Fruit fly (Drosophila melanogaster) whole organism, embryonic: ENCODE data around the gene CG18302.

Experiments
- Bdp1 ChIP-seq: fragments of 200-800 bp; sonication (Bioruptor generic); optimal IDR thresholded peaks from 3 replicates; lab custom pipeline; 2016; ENCODE audit warnings: missing biosample characterization, missing genetic modification characterization
- CG10979 ChIP-seq: fragments of 200-800 bp; sonication (Bioruptor generic); optimal IDR thresholded peaks from 2 replicates; lab custom pipeline; 2018; ENCODE audit warnings: missing biosample characterization, mild to moderate bottlenecking, missing genetic modification characterization, moderate library complexity
- CG11723 ChIP-seq: fragments of 200-800 bp; sonication (Bioruptor generic); optimal IDR thresholded peaks from 2 replicates; lab custom pipeline; 2017; ENCODE audit warnings: missing biosample characterization, mild to moderate bottlenecking, missing genetic modification characterization
- CG12942 ChIP-seq: fragments of 200-800 bp; sonication (Bioruptor generic); optimal IDR thresholded peaks from 3 replicates; lab custom pipeline; 2016; ENCODE audit warnings: missing biosample characterization, missing genetic modification characterization
- CG15269 ChIP-seq: fragments of 200-800 bp; sonication (Bioruptor generic); optimal IDR thresholded peaks from 2 replicates; lab custom pipeline; 2018; ENCODE audit warnings: missing biosample characterization, mild to moderate bottlenecking, missing genetic modification characterization, moderate library complexity
- CG18011 ChIP-seq: fragments of 200-800 bp; sonication (Bioruptor generic); optimal IDR thresholded peaks from 2 replicates; lab custom pipeline; 2017; ENCODE audit warnings: missing biosample characterization, missing genetic modification characterization, mild to moderate bottlenecking, moderate library complexity, missing genotype
- CG18619 ChIP-seq: fragments of 200-800 bp; sonication (Bioruptor generic); optimal IDR thresholded peaks from 3 replicates; lab custom pipeline; 2017; ENCODE audit warnings: missing biosample characterization, mild to moderate bottlenecking, missing genetic modification characterization
- CG2202 ChIP-seq: fragments of 200-800 bp; sonication (Bioruptor generic); optimal IDR thresholded peaks from 2 replicates; lab custom pipeline; 2018; ENCODE audit warnings: missing biosample characterization, mild to moderate bottlenecking, missing genetic modification characterization
- CG30403 ChIP-seq: fragments of 200-800 bp; sonication (Bioruptor generic); optimal IDR thresholded peaks from 3 replicates; lab custom pipeline; 2016; ENCODE audit warnings: missing biosample characterization, missing genetic modification characterization
- CG34224 ChIP-seq: fragments of 200-800 bp; sonication (Bioruptor generic); IDR thresholded peaks from 3 replicates; pipeline ENCODE4 v1.3.6; 2022; ENCODE audit warnings: missing biosample characterization, missing genetic modification characterization; ENCODE audit not compliant: partially characterized antibody
- CG4854 ChIP-seq: fragments of 200-800 bp; sonication (Bioruptor generic); optimal IDR thresholded peaks from 2 replicates; lab custom pipeline; 2016; ENCODE audit warnings: missing biosample characterization, missing genetic modification characterization, inconsistent platforms
- CG5245 ChIP-seq: fragments of 200-800 bp; sonication (Bioruptor generic); optimal IDR thresholded peaks from 3 replicates; lab custom pipeline; 2016; ENCODE audit warnings: missing biosample characterization, missing genetic modification characterization
- CG6813 ChIP-seq: fragments of 200-800 bp; sonication (Bioruptor generic); optimal IDR thresholded peaks from 2 replicates; lab custom pipeline; 2017; ENCODE audit warnings: missing biosample characterization, missing genetic modification characterization, mild to moderate bottlenecking, moderate library complexity, missing genetic modification reagents
- CG9609 ChIP-seq: fragments of 200-800 bp; sonication (Bioruptor generic); optimal IDR thresholded peaks from 3 replicates; lab custom pipeline; 2016; ENCODE audit warnings: missing biosample characterization, missing genetic modification characterization
- D ChIP-seq, 2 experiments: fragments of 200-800 bp in 1 of 2; fragments of >200 bp in 1 of 2; sonication (Bioruptor generic) in 1 of 2; optimal IDR thresholded peaks; 2 replicates in 1 of 2; 3 replicates in 1 of 2; lab custom pipeline; 2017; ENCODE audit warnings: mild to moderate bottlenecking in 1 of 2, missing biosample characterization in 1 of 2, missing genetic modification characterization in 1 of 2, missing genetic modification reagents in 1 of 2
- Dbx ChIP-seq: fragments of 200-800 bp; sonication (Bioruptor generic); IDR thresholded peaks from 3 replicates; pipeline ENCODE4 v1.3.6; 2022; ENCODE audit warnings: missing biosample characterization, missing genetic modification characterization
- Dek ChIP-seq: fragments of 200-800 bp; sonication (Bioruptor generic); optimal IDR thresholded peaks from 3 replicates; lab custom pipeline; 2019; ENCODE audit warnings: missing biosample characterization, mild to moderate bottlenecking, missing genetic modification characterization, moderate library complexity
- HmgZ ChIP-seq: fragments of 200-800 bp; sonication (Bioruptor generic); optimal IDR thresholded peaks from 2 replicates; lab custom pipeline; 2018; ENCODE audit warnings: missing biosample characterization, mild to moderate bottlenecking, missing genetic modification characterization
- Hmx ChIP-seq: fragments of 200-800 bp; sonication (Bioruptor generic); optimal IDR thresholded peaks from 2 replicates; lab custom pipeline; 2016; ENCODE audit warnings: missing biosample characterization, missing genetic modification characterization
- Hr39 ChIP-seq: fragments of >200 bp; optimal IDR thresholded peaks from 2 replicates; lab custom pipeline; 2017
- Hsf ChIP-seq: fragments of 200-800 bp; sonication (Bioruptor generic); optimal IDR thresholded peaks from 3 replicates; lab custom pipeline; 2016; ENCODE audit warnings: missing biosample characterization, missing genetic modification characterization
- Jarid2 ChIP-seq: fragments of 200-800 bp; sonication (Bioruptor generic); optimal IDR thresholded peaks from 3 replicates; lab custom pipeline; 2017; ENCODE audit warnings: mild to moderate bottlenecking, missing biosample characterization, missing genetic modification reagents, missing genetic modification characterization
- MBD-R2 ChIP-seq: fragments of 200-800 bp; sonication (Bioruptor generic); IDR thresholded peaks from 2 replicates; pipeline ENCODE4 v1.3.6; 2022; ENCODE audit warnings: missing biosample characterization, missing genetic modification characterization
- Mes4 ChIP-seq: fragments of 200-800 bp; sonication (Bioruptor generic); optimal IDR thresholded peaks from 2 replicates; lab custom pipeline; 2016; ENCODE audit warnings: missing biosample characterization, missing genetic modification characterization
- NC2α ChIP-seq: fragments of 200-800 bp; sonication (Bioruptor generic); optimal IDR thresholded peaks from 2 replicates; lab custom pipeline; 2016; ENCODE audit warnings: missing biosample characterization, missing genetic modification characterization
- Poxn ChIP-seq: fragments of 200-800 bp; sonication (Bioruptor generic); IDR thresholded peaks from 2 replicates; pipeline ENCODE4 v1.3.6; 2022; ENCODE audit warnings: missing biosample characterization, missing genetic modification characterization
- ab ChIP-seq: fragments of 200-800 bp; sonication (Bioruptor generic); optimal IDR thresholded peaks from 2 replicates; lab custom pipeline; 2016; ENCODE audit warnings: missing biosample characterization, missing genetic modification characterization
- ac ChIP-seq: fragments of 200-800 bp; sonication (Bioruptor generic); optimal IDR thresholded peaks from 3 replicates; lab custom pipeline; 2017; ENCODE audit warnings: missing biosample characterization, mild to moderate bottlenecking, missing genetic modification characterization
- amos ChIP-seq: fragments of 200-800 bp; sonication (Bioruptor generic); IDR thresholded peaks from 2 replicates; pipeline ENCODE4 v1.3.6; 2022; ENCODE audit warnings: missing biosample characterization, missing genetic modification characterization; ENCODE audit not compliant: partially characterized antibody
- ara ChIP-seq: fragments of 200-800 bp; sonication (Bioruptor generic); IDR thresholded peaks from 2 replicates; pipeline ENCODE4 v1.3.6; 2022; ENCODE audit warnings: missing biosample characterization, missing genetic modification characterization
- bigmax ChIP-seq: fragments of 200-800 bp; sonication (Bioruptor generic); optimal IDR thresholded peaks from 2 replicates; lab custom pipeline; 2018; ENCODE audit warnings: missing biosample characterization, mild to moderate bottlenecking, missing genetic modification characterization
- crc ChIP-seq: fragments of 200-800 bp; sonication (Bioruptor generic); optimal IDR thresholded peaks from 2 replicates; lab custom pipeline; 2016; ENCODE audit warnings: missing biosample characterization, missing genetic modification characterization
- eve ChIP-seq, 2 experiments: fragments of >200 bp; optimal IDR thresholded peaks; 2 replicates each; lab custom pipeline; 2017; ENCODE audit warnings: missing biosample characterization in 2 of 2, missing genetic modification characterization in 2 of 2
- fd96Cb ChIP-seq: fragments of 200-800 bp; sonication (Bioruptor generic); optimal IDR thresholded peaks from 2 replicates; lab custom pipeline; 2018; ENCODE audit warnings: missing biosample characterization, mild to moderate bottlenecking, missing genetic modification characterization, moderate library complexity
- gsb-n ChIP-seq: fragments of 200-800 bp; sonication (Bioruptor generic); optimal IDR thresholded peaks from 3 replicates; lab custom pipeline; 2018; ENCODE audit warnings: missing biosample characterization, mild to moderate bottlenecking, missing genetic modification characterization
- hbn ChIP-seq: fragments of 200-800 bp; sonication (Bioruptor generic); IDR thresholded peaks from 2 replicates; pipeline ENCODE4 v1.3.6; 2022; ENCODE audit warnings: missing biosample characterization, missing genetic modification characterization; ENCODE audit not compliant: partially characterized antibody
- kay ChIP-seq: fragments of 200-800 bp; sonication (Bioruptor generic); optimal IDR thresholded peaks from 2 replicates; lab custom pipeline; 2016; ENCODE audit warnings: missing biosample characterization, missing genetic modification characterization
- nom ChIP-seq: fragments of 200-800 bp; sonication (Bioruptor generic); optimal IDR thresholded peaks from 2 replicates; lab custom pipeline; 2017; ENCODE audit warnings: missing biosample characterization, missing genetic modification characterization, mild to moderate bottlenecking, moderate library complexity, missing genetic modification reagents
- peb ChIP-seq: fragments of 200-800 bp; sonication (Bioruptor generic); IDR thresholded peaks from 2 replicates; pipeline ENCODE4 v1.3.6; 2022; ENCODE audit warnings: missing biosample characterization, missing genetic modification characterization
- pfk ChIP-seq: fragments of 200-800 bp; sonication (Bioruptor generic); optimal IDR thresholded peaks from 2 replicates; lab custom pipeline; 2018; ENCODE audit warnings: missing biosample characterization, mild to moderate bottlenecking, missing genetic modification characterization, moderate library complexity
- pho ChIP-seq: fragments of 200-800 bp; sonication (Bioruptor generic); optimal IDR thresholded peaks from 2 replicates; lab custom pipeline; 2016; ENCODE audit warnings: missing biosample characterization, missing genetic modification characterization
- pum ChIP-seq: fragments of 200-800 bp; sonication (Bioruptor generic); optimal IDR thresholded peaks from 2 replicates; lab custom pipeline; 2016; ENCODE audit warnings: missing biosample characterization, missing genetic modification characterization
- rib ChIP-seq: fragments of 200-800 bp; sonication (Bioruptor generic); IDR thresholded peaks from 2 replicates; pipeline ENCODE4 v1.3.6; 2022; ENCODE audit warnings: missing biosample characterization, missing genetic modification characterization
- sim ChIP-seq: fragments of 200-800 bp; sonication (Bioruptor generic); IDR thresholded peaks from 2 replicates; pipeline ENCODE4 v1.3.6; 2022; ENCODE audit warnings: missing biosample characterization, missing genetic modification characterization
- slp2 ChIP-seq: fragments of 200-800 bp; sonication (Bioruptor generic); optimal IDR thresholded peaks from 2 replicates; lab custom pipeline; 2016; ENCODE audit warnings: missing biosample characterization, missing genetic modification characterization
- sob ChIP-seq: fragments of 200-800 bp; sonication (Bioruptor generic); IDR thresholded peaks from 2 replicates; pipeline ENCODE4 v1.3.6; 2022; ENCODE audit warnings: missing biosample characterization, missing genetic modification characterization
- sr ChIP-seq: fragments of 200-800 bp; sonication (Bioruptor generic); IDR thresholded peaks from 3 replicates; pipeline ENCODE4 v1.3.6; 2022; ENCODE audit warnings: missing biosample characterization, missing genetic modification characterization
- stwl ChIP-seq: fragments of 200-800 bp; sonication (Bioruptor generic); optimal IDR thresholded peaks from 3 replicates; lab custom pipeline; 2018; ENCODE audit warnings: missing biosample characterization, mild to moderate bottlenecking, missing genetic modification characterization, moderate library complexity
- toy ChIP-seq: fragments of 200-800 bp; sonication (Bioruptor generic); IDR thresholded peaks from 2 replicates; pipeline ENCODE4 v1.3.6; 2022; ENCODE audit warnings: missing biosample characterization, missing genetic modification characterization
- tx ChIP-seq: fragments of 200-800 bp; sonication (Bioruptor generic); optimal IDR thresholded peaks from 2 replicates; lab custom pipeline; 2016; ENCODE audit warnings: missing biosample characterization, missing genetic modification characterization
- vfl ChIP-seq: fragments of 200-800 bp; sonication (Bioruptor generic); optimal IDR thresholded peaks from 2 replicates; lab custom pipeline; 2016; ENCODE audit warnings: missing biosample characterization, missing genetic modification characterization

CG18302 gene

dm6 chr2L:10497106-10497800 is 36.9 kb upstream of the CG18302 start (continued):
- TF ChIP-seq pum (GFP tag; lab: Kevin White, UChicago) (no peak), vfl (GFP tag; lab: Kevin White, UChicago) (no peak), CG10979 (tag; lab: Kevin White, UChicago) (no peak), amos (GFP tag; lab: Robert Waterston, UW) (no peak), pho (GFP tag; lab: Kevin White, UChicago) (no peak), CG6813 (GFP tag; lab: Kevin White, UChicago) (peak; percentile 52), NC2α (GFP tag; lab: Kevin White, UChicago) (no peak), sob (GFP tag; lab: Robert Waterston, UW) (no peak), pfk (no peak), CG5245 (GFP tag; lab: Kevin White, UChicago) (no peak), Dbx (GFP tag; lab: Robert Waterston, UW) (no peak), Hr39 (no peak), rib (no peak), Jarid2 (GFP tag; lab: Kevin White, UChicago) (no peak), Hmx (no peak), stwl (tag; lab: Kevin White, UChicago) (no peak), ac (GFP tag; lab: Kevin White, UChicago) (no peak), CG2202 (tag; lab: Kevin White, UChicago) (peak; percentile 22), Bdp1 (GFP tag; lab: Kevin White, UChicago) (no peak), sr (GFP tag; lab: Robert Waterston, UW) (no peak), Poxn (GFP tag; lab: Robert Waterston, UW) (no peak), fd96Cb (tag; lab: Kevin White, UChicago) (no peak), CG11723 (GFP tag; lab: Kevin White, UChicago) (no peak), kay (no peak), CG9609 (GFP tag; lab: Kevin White, UChicago) (no peak), nom (GFP tag; lab: Kevin White, UChicago) (no peak), CG30403 (GFP tag; lab: Kevin White, UChicago) (no peak), CG15269 (tag; lab: Kevin White, UChicago) (no peak), slp2 (no peak), HmgZ (tag; lab: Kevin White, UChicago) (no peak), gsb-n (tag; lab: Kevin White, UChicago) (peak; percentile 36), ara (GFP tag; lab: Robert Waterston, UW) (no peak), Dek (tag; lab: Kevin White, UChicago) (no peak), CG4854 (GFP tag; lab: Kevin White, UChicago) (no peak), CG12942 (GFP tag; lab: Kevin White, UChicago) (no peak), CG34224 (no peak), toy (no peak), Hsf (GFP tag; lab: Kevin White, UChicago) (no peak), Mes4 (GFP tag; lab: Kevin White, UChicago) (no peak), D (optimal IDR thresholded peaks at IDR 0.05; lab: Kevin White, UChicago) (no peak), D (GFP tag; optimal IDR thresholded peaks at IDR 0.05; lab: Kevin White, UChicago) (no peak), crc (no peak), CG18011 (GFP tag; lab: Kevin White, UChicago) (no peak), bigmax (GFP tag; lab: Kevin White, UChicago) (no peak), eve (GFP tag; optimal IDR thresholded peaks at IDR 0.05; lab: Kevin White, UChicago) (no peak), CG18619 (GFP tag; lab: Kevin White, UChicago) (no peak), sim (GFP tag; lab: Robert Waterston, UW) (no peak), peb (GFP tag; lab: Robert Waterston, UW) (no peak), MBD-R2 (GFP tag; lab: Robert Waterston, UW) (no peak), ab (GFP tag; lab: Kevin White, UChicago) (no peak), hbn (no peak), tx (GFP tag; lab: Kevin White, UChicago) (no peak)
